Worm (Caenorhabditis elegans) whole organism, mixed stage, embryonic: ENCODE measurements around the gene luc-7L3.

Experiments
- M03D4.4 ChIP-seq: sonication (generic microtip); optimal IDR thresholded peaks from 2 replicates; lab custom pipeline; 2017; ENCODE audit warnings: mild to moderate bottlenecking, missing genetic modification characterization, missing compliant biosample characterization
- bed-3 ChIP-seq: fragments of 200-800 bp; sonication (Bioruptor generic); optimal IDR thresholded peaks from 3 replicates; lab custom pipeline; 2018; ENCODE audit warnings: mild to moderate bottlenecking, missing genetic modification characterization, moderate library complexity, missing compliant biosample characterization
- blmp-1 ChIP-seq: fragments of 150-350 bp; optimal IDR thresholded peaks from 2 replicates; lab custom pipeline; 2014; ENCODE audit warnings: missing biosample characterization, missing genetic modification characterization
- ceh-39 ChIP-seq: fragments of 150-350 bp; optimal IDR thresholded peaks from 2 replicates; lab custom pipeline; 2014; ENCODE audit warnings: missing biosample characterization, missing genetic modification characterization
- ceh-43 ChIP-seq: fragments of 200-800 bp; sonication (Bioruptor generic); optimal IDR thresholded peaks from 2 replicates; lab custom pipeline; 2018; ENCODE audit warnings: mild to moderate bottlenecking, missing genetic modification characterization, moderate library complexity, missing compliant biosample characterization
- ceh-83 ChIP-seq: fragments of 200-800 bp; sonication (Bioruptor generic); optimal IDR thresholded peaks from 2 replicates; lab custom pipeline; 2018; ENCODE audit warnings: mild to moderate bottlenecking, missing genetic modification characterization, missing compliant biosample characterization
- ces-1 ChIP-seq: fragments of 150-350 bp; optimal IDR thresholded peaks from 2 replicates; lab custom pipeline; 2014; ENCODE audit warnings: missing biosample characterization, missing genetic modification reagents, missing genetic modification characterization
- cnd-1 ChIP-seq: fragments of 200-800 bp; sonication (Bioruptor generic); optimal IDR thresholded peaks from 2 replicates; lab custom pipeline; 2018; ENCODE audit warnings: mild to moderate bottlenecking, missing genetic modification characterization, missing compliant biosample characterization
- drap-1 ChIP-seq: fragments of 200-800 bp; sonication (Bioruptor generic); optimal IDR thresholded peaks from 3 replicates; lab custom pipeline; 2018; ENCODE audit warnings: mild to moderate bottlenecking, missing genetic modification characterization, missing compliant biosample characterization
- elt-1 ChIP-seq: sonication (generic microtip); optimal IDR thresholded peaks from 2 replicates; lab custom pipeline; 2017; ENCODE audit warnings: missing genetic modification characterization, mild to moderate bottlenecking, missing compliant biosample characterization, antibody characterized with exemption, moderate library complexity, borderline replicate concordance; ENCODE audit not compliant: insufficient read depth
- elt-3 ChIP-seq: fragments of 150-350 bp; optimal IDR thresholded peaks from 2 replicates; lab custom pipeline; 2014; ENCODE audit warnings: missing biosample characterization, missing genetic modification characterization
- flh-1 ChIP-seq: fragments of 200-800 bp; sonication (Bioruptor generic); optimal IDR thresholded peaks from 2 replicates; lab custom pipeline; 2018; ENCODE audit warnings: mild to moderate bottlenecking, missing genetic modification characterization, moderate library complexity, missing compliant biosample characterization
- ham-2 ChIP-seq: fragments of 200-800 bp; sonication (Bioruptor generic); optimal IDR thresholded peaks from 2 replicates; lab custom pipeline; 2018; ENCODE audit warnings: mild to moderate bottlenecking, missing genetic modification characterization, missing compliant biosample characterization
- hlh-1 ChIP-seq: fragments of 150-350 bp; optimal IDR thresholded peaks from 2 replicates; lab custom pipeline; 2014; ENCODE audit warnings: missing biosample characterization, missing genetic modification reagents, missing genetic modification characterization
- lin-13 ChIP-seq: fragments of 150-350 bp; optimal IDR thresholded peaks from 2 replicates; lab custom pipeline; 2014; ENCODE audit warnings: missing biosample characterization, missing genetic modification characterization
- lin-32 ChIP-seq: fragments of 200-800 bp; sonication (Bioruptor generic); optimal IDR thresholded peaks from 2 replicates; lab custom pipeline; 2018; ENCODE audit warnings: mild to moderate bottlenecking, missing genetic modification characterization, missing compliant biosample characterization
- lsy-2 ChIP-seq: fragments of 150-350 bp; optimal IDR thresholded peaks from 2 replicates; lab custom pipeline; 2014; ENCODE audit warnings: missing biosample characterization, missing genetic modification characterization
- mab-5 ChIP-seq: fragments of 150-350 bp; optimal IDR thresholded peaks from 2 replicates; lab custom pipeline; 2014; ENCODE audit warnings: missing biosample characterization, missing genetic modification characterization
- mep-1 ChIP-seq: fragments of 150-350 bp; optimal IDR thresholded peaks from 2 replicates; lab custom pipeline; 2017; ENCODE audit warnings: missing biosample characterization, missing genetic modification reagents, missing genetic modification characterization, inconsistent platforms
- mls-2 ChIP-seq: sonication (generic microtip); optimal IDR thresholded peaks from 2 replicates; lab custom pipeline; 2016; ENCODE audit warnings: mild to moderate bottlenecking, missing genetic modification characterization, moderate library complexity, missing compliant biosample characterization
- nhr-12 ChIP-seq: fragments of 150-350 bp; optimal IDR thresholded peaks from 2 replicates; lab custom pipeline; 2014; ENCODE audit warnings: missing biosample characterization, missing genetic modification characterization
- nhr-2 ChIP-seq: fragments of 150-350 bp; optimal IDR thresholded peaks from 2 replicates; lab custom pipeline; 2014; ENCODE audit warnings: missing biosample characterization, missing genetic modification characterization
- nhr-237 ChIP-seq: fragments of 150-350 bp; optimal IDR thresholded peaks from 2 replicates; lab custom pipeline; 2014; ENCODE audit warnings: missing biosample characterization, missing genetic modification characterization
- nhr-28 ChIP-seq: fragments of 150-350 bp; optimal IDR thresholded peaks from 2 replicates; lab custom pipeline; 2014; ENCODE audit warnings: missing biosample characterization, missing genetic modification characterization
- nhr-76 ChIP-seq: sonication (generic microtip); optimal IDR thresholded peaks from 2 replicates; lab custom pipeline; 2017; ENCODE audit warnings: missing biosample characterization, missing genetic modification characterization
- pha-4 ChIP-seq: fragments of 150-350 bp; optimal IDR thresholded peaks from 2 replicates; lab custom pipeline; 2018; ENCODE audit warnings: missing biosample characterization, missing genetic modification reagents, missing genetic modification characterization
- sem-2 ChIP-seq: fragments of 200-800 bp; sonication (Bioruptor generic); optimal IDR thresholded peaks from 2 replicates; lab custom pipeline; 2018; ENCODE audit warnings: mild to moderate bottlenecking, missing genetic modification characterization, missing compliant biosample characterization
- snpc-4 ChIP-seq: fragments of 150-350 bp; optimal IDR thresholded peaks from 2 replicates; lab custom pipeline; 2014; ENCODE audit warnings: missing biosample characterization, missing genetic modification characterization
- sptf-1 ChIP-seq: sonication (generic microtip); optimal IDR thresholded peaks from 2 replicates; lab custom pipeline; 2017; ENCODE audit warnings: mild to moderate bottlenecking, missing genetic modification characterization, moderate library complexity, missing compliant biosample characterization
- tbx-8 ChIP-seq: fragments of 200-800 bp; sonication (Bioruptor generic); optimal IDR thresholded peaks from 2 replicates; lab custom pipeline; 2018; ENCODE audit warnings: mild to moderate bottlenecking, missing genetic modification characterization, moderate library complexity, missing compliant biosample characterization
- unc-120 ChIP-seq: sonication (generic microtip); optimal IDR thresholded peaks from 2 replicates; lab custom pipeline; 2017; ENCODE audit warnings: missing genetic modification characterization, missing compliant biosample characterization; ENCODE audit not compliant: poor library complexity, severe bottlenecking
- unc-39 ChIP-seq: fragments of 150-350 bp; optimal IDR thresholded peaks from 2 replicates; lab custom pipeline; 2014; ENCODE audit warnings: missing biosample characterization, missing genetic modification characterization
- unc-62 ChIP-seq: fragments of 150-350 bp; optimal IDR thresholded peaks from 2 replicates; lab custom pipeline; 2014; ENCODE audit warnings: missing biosample characterization, missing genetic modification reagents, missing genetic modification characterization
- zip-8 ChIP-seq: fragments of 150-350 bp; optimal IDR thresholded peaks from 2 replicates; lab custom pipeline; 2014; ENCODE audit warnings: missing biosample characterization, missing genetic modification characterization
- ztf-11 ChIP-seq: fragments of 150-350 bp; optimal IDR thresholded peaks from 2 replicates; lab custom pipeline; 2014; ENCODE audit warnings: missing biosample characterization, missing genetic modification characterization

luc-7L3 gene

ce11 chrII:73892-74291, 23.9 kb downstream of the luc-7L3 start:
- TF ChIP-seq lin-13 (tag; lab: Kevin White, UChicago) (no peak), nhr-12 (tag; lab: Kevin White, UChicago) (no peak), ces-1 (peak; percentile 76), mab-5 (tag; lab: Kevin White, UChicago) (no peak), ham-2 (GFP tag; lab: Kevin White, UChicago) (no peak)

DNA sequence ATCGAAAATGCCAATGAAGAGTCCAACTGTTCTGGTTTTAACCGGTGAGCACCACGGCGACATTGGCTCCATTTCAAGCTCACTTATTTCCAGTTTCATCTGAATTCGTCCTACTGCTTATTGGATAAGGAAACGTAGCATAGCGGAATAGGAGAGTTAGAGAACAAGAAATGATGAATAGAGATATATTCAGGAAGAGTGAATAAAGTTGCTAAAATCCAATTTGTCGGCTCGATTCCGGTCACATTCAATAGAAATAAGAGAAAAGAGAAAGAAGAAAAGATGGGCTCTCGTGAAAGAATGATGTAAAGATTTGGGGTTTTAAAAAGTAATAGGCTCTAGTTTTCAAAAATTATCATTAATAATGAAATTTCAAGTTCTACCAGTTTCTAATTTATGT, 24.5 kb downstream of the luc-7L3 start:
- TF ChIP-seq elt-3 (tag; lab: Kevin White, UChicago) (no peak), ces-1 (peak; percentile 97)

DNA sequence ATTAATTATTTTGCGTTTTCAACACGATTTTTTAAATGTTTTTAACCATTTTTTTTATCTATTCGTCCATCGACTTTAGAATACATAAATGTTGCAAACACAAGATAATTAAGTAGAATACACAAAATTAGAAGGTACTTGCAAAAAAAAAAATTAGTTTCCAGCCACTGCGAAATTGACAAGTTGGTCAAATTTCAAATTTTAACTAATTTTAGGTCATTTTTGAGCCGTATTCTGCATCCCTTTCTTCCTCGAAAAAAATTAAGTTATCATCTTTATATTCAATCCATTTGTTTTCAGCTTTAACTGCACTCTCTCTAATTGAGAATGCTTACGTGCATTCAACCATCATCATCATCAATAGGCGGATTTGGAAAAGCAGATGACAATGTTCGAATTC, 28.5 kb downstream of the luc-7L3 start, which contains the start of gene egl-26:
egl-26 (plus strand) TSS at position 301 of the 400 bp plus-strand sequence.
- TF ChIP-seq ces-1 = no peak
- no peak for TF ChIP-seq elt-3 (tag; lab: Kevin White, UChicago)
- no peak for TF ChIP-seq cnd-1
- TF ChIP-seq ceh-43 (GFP tag; lab: Kevin White, UChicago) = no peak
- no peak for TF ChIP-seq mls-2
- no peak for TF ChIP-seq unc-39
- TF ChIP-seq nhr-2 (tag; lab: Kevin White, UChicago) = no peak
- no peak for TF ChIP-seq lin-13 (tag; lab: Kevin White, UChicago)
- TF ChIP-seq hlh-1 (tag; lab: Kevin White, UChicago) = no peak

DNA sequence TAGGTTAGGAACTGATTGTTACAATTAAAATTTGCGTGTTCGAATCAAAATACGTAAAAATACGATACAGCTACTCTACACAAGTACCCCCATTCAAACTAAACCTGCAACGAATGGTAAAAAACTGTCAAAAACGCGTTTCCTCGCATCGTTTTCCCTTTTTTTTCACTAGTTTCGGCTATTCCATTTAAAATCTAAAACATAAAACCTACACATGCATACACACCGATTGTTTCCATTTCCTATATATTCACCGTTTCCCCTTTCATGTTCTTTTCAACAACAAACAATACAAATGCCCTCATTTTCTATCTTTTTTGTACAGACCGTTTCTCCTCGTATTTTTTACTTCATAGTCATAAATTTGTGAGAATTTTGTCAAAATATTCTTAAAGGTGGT, 29.1 kb downstream of the luc-7L3 start:
- TF ChIP-seq ceh-83 (GFP tag; lab: Kevin White, UChicago) = no peak
- no peak for TF ChIP-seq nhr-12 (tag; lab: Kevin White, UChicago)
- no peak for TF ChIP-seq hlh-1 (tag; lab: Kevin White, UChicago)
- TF ChIP-seq nhr-2 (tag; lab: Kevin White, UChicago) = no peak
- TF ChIP-seq mab-5 (tag; lab: Kevin White, UChicago) = no peak

DNA sequence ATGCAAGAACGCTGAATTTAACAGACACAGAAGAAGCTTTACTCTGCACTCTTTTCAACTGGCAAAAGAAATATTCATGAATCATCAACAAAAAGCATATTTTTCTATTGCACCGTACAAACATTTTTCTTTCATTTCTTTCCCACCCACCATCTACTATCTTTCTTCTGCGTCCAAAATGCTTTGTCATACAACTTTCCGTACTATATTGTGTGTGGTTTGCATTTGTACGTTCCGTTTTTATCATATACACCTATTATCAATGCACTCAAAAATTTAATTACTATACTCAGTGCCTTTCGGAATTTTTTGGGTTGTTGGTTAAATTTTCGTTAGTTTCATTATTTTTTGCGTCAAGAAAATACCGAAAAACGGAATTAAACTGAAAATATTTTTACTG, 30.2 kb downstream of the luc-7L3 start:
- TF ChIP-seq blmp-1 (tag; lab: Kevin White, UChicago) = no peak
- no peak for TF ChIP-seq lin-13 (tag; lab: Kevin White, UChicago)
- TF ChIP-seq mls-2 = no peak
- no peak for TF ChIP-seq nhr-28 (tag; lab: Kevin White, UChicago)
- TF ChIP-seq ceh-43 (GFP tag; lab: Kevin White, UChicago) = no peak
- no peak for TF ChIP-seq hlh-1 (tag; lab: Kevin White, UChicago)
- no peak for TF ChIP-seq drap-1 (GFP tag; lab: Kevin White, UChicago)
- no peak for TF ChIP-seq unc-39
- no peak for TF ChIP-seq ceh-83 (GFP tag; lab: Kevin White, UChicago)
- TF ChIP-seq sem-2 (GFP tag; lab: Kevin White, UChicago) = no peak
- no peak for TF ChIP-seq sptf-1
- TF ChIP-seq unc-62 (GFP tag; lab: Kevin White, UChicago) = no peak
- TF ChIP-seq mep-1 = no peak
- no peak for TF ChIP-seq lin-32 (GFP tag; lab: Kevin White, UChicago)
- no peak for TF ChIP-seq lsy-2 (tag; lab: Kevin White, UChicago)

- TF ChIP-seq ham-2 (GFP tag; lab: Kevin White, UChicago) (peak; percentile 91), nhr-76 (no peak), elt-1 (tag; lab: Kevin White, UChicago) (no peak), ceh-83 (GFP tag; lab: Kevin White, UChicago) (no peak), cnd-1 (peak; percentile 65), ceh-39 (no peak), flh-1 (GFP tag; lab: Kevin White, UChicago) (no peak), nhr-2 (tag; lab: Kevin White, UChicago) (peak; percentile 75), nhr-237 (tag; lab: Kevin White, UChicago) (peak; percentile 50), M03D4.4 (tag; lab: Kevin White, UChicago) (no peak), mab-5 (tag; lab: Kevin White, UChicago) (no peak), hlh-1 (tag; lab: Kevin White, UChicago) (peak; percentile 35), snpc-4 (tag; lab: Kevin White, UChicago) (no peak), nhr-12 (tag; lab: Kevin White, UChicago) (no peak), blmp-1 (tag; lab: Kevin White, UChicago) (peak; percentile 38), bed-3 (GFP tag; lab: Kevin White, UChicago) (no peak), lsy-2 (tag; lab: Kevin White, UChicago) (no peak), unc-39 (no peak), mep-1 (peak; percentile 64), lin-32 (GFP tag; lab: Kevin White, UChicago) (no peak), sptf-1 (peak; percentile 63), mls-2 (peak; percentile 72), tbx-8 (GFP tag; lab: Kevin White, UChicago) (peak; percentile 9), ces-1 (peak; percentile 16), sem-2 (GFP tag; lab: Kevin White, UChicago) (no peak), unc-120 (tag; lab: Kevin White, UChicago) (peak; percentile 78), elt-3 (tag; lab: Kevin White, UChicago) (peak; percentile 60), nhr-28 (tag; lab: Kevin White, UChicago) (no peak), drap-1 (GFP tag; lab: Kevin White, UChicago) (peak; percentile 47), zip-8 (tag; lab: Kevin White, UChicago) (no peak), ceh-43 (GFP tag; lab: Kevin White, UChicago) (no peak), unc-62 (GFP tag; lab: Kevin White, UChicago) (peak; percentile 20), lin-13 (tag; lab: Kevin White, UChicago) (peak; percentile 17), pha-4 (tag; lab: Kevin White, UChicago) (peak; percentile 82), ztf-11 (tag; lab: Kevin White, UChicago) (peak; percentile 72)
- TF ChIP-seq, all 35 proteins: peak for 18
Measured at ce11 chrII:66322-66721, 31.5 kb downstream of the luc-7L3 start.
